Worm (Caenorhabditis elegans) whole organism, young adult: ENCODE data around the gene C16C8.17.
A peak's percentile ranks its signal among the peaks of the same experiment; 100 is the strongest.

ENCODE experiments used
- B0261.1 ChIP-seq: sonication (generic microtip); optimal IDR thresholded peaks from 2 replicates; lab custom pipeline; 2016; ENCODE audit warnings: mild to moderate bottlenecking, missing genetic modification characterization, moderate library complexity, missing compliant biosample characterization
- F22D6.2 ChIP-seq: sonication (generic microtip); optimal IDR thresholded peaks from 2 replicates; lab custom pipeline; 2016; ENCODE audit warnings: mild to moderate bottlenecking, missing genetic modification characterization, missing compliant biosample characterization
- F23B12.7 ChIP-seq: sonication (generic microtip); optimal IDR thresholded peaks from 2 replicates; lab custom pipeline; 2017; ENCODE audit warnings: missing genetic modification characterization, mild to moderate bottlenecking, missing compliant biosample characterization, antibody characterized with exemption, moderate library complexity; ENCODE audit not compliant: insufficient read depth
- F33H1.4 ChIP-seq: fragments of 200-800 bp; sonication (Bioruptor generic); IDR thresholded peaks from 2 replicates; pipeline ENCODE4 v1.3.6; 2022; ENCODE audit warnings: missing genetic modification reagents, missing genetic modification characterization, missing compliant biosample characterization
- F57C9.4 ChIP-seq: sonication (generic microtip); optimal IDR thresholded peaks from 2 replicates; lab custom pipeline; 2017; ENCODE audit warnings: mild to moderate bottlenecking, missing genetic modification characterization, missing compliant biosample characterization
- K11D2.4 ChIP-seq: fragments of 200-800 bp; sonication (Bioruptor generic); IDR thresholded peaks from 2 replicates; pipeline ENCODE4 v1.3.6; 2022; ENCODE audit warnings: missing genetic modification reagents, missing genetic modification characterization, missing compliant biosample characterization
- K12H6.12 ChIP-seq: fragments of 200-800 bp; sonication (Bioruptor generic); optimal IDR thresholded peaks from 2 replicates; lab custom pipeline; 2018; ENCODE audit warnings: mild to moderate bottlenecking, missing genetic modification characterization, missing compliant biosample characterization
- T26A5.8 ChIP-seq: sonication (generic microtip); optimal IDR thresholded peaks from 2 replicates; lab custom pipeline; 2016; ENCODE audit warnings: missing genetic modification characterization, missing compliant biosample characterization
- Y53F4B.3 ChIP-seq: fragments of 200-800 bp; sonication (Bioruptor generic); IDR thresholded peaks from 2 replicates; pipeline ENCODE4 v1.3.6; 2022; ENCODE audit warnings: missing genetic modification reagents, missing genetic modification characterization, missing compliant biosample characterization
- aptf-3 ChIP-seq: fragments of 200-800 bp; sonication (Bioruptor generic); IDR thresholded peaks from 2 replicates; pipeline ENCODE4 v1.3.6; 2022; ENCODE audit warnings: missing genetic modification characterization, missing compliant biosample characterization
- cebp-1 ChIP-seq, 2 experiments: fragments of 200-800 bp in 1 of 2; sonication (Bioruptor generic) in 1 of 2; sonication (generic microtip) in 1 of 2; IDR thresholded peaks in 1 of 2; optimal IDR thresholded peaks in 1 of 2; 2 replicates each; pipeline versions ENCODE4 v1.3.6 to Lab custom; 2017 to 2022; ENCODE audit warnings: missing compliant biosample characterization in 2 of 2, missing genetic modification characterization in 2 of 2, mild to moderate bottlenecking in 1 of 2, missing genetic modification reagents in 1 of 2, moderate library complexity in 1 of 2
- ceh-100 ChIP-seq: fragments of 200-800 bp; sonication (Bioruptor generic); IDR thresholded peaks from 2 replicates; pipeline ENCODE4 v1.3.6; 2022; ENCODE audit warnings: missing genetic modification reagents, missing genetic modification characterization, missing compliant biosample characterization
- chd-7 ChIP-seq: sonication (generic microtip); optimal IDR thresholded peaks from 2 replicates; lab custom pipeline; 2016; ENCODE audit warnings: mild to moderate bottlenecking, missing genetic modification characterization, moderate library complexity, missing compliant biosample characterization
- dox-1 ChIP-seq: fragments of 200-800 bp; sonication (Bioruptor generic); IDR thresholded peaks from 2 replicates; pipeline ENCODE4 v1.3.6; 2022; ENCODE audit warnings: missing genetic modification reagents, missing genetic modification characterization, missing compliant biosample characterization
- egl-18 ChIP-seq: fragments of 200-800 bp; sonication (Bioruptor generic); IDR thresholded peaks from 2 replicates; pipeline ENCODE4 v1.3.6; 2022; ENCODE audit warnings: missing genetic modification reagents, missing genetic modification characterization, missing compliant biosample characterization
- egrh-3 ChIP-seq: fragments of 200-800 bp; sonication (Bioruptor generic); IDR thresholded peaks from 2 replicates; pipeline ENCODE4 v1.3.6; 2022; ENCODE audit warnings: missing genetic modification reagents, missing genetic modification characterization, missing compliant biosample characterization
- ets-4 ChIP-seq: fragments of 200-800 bp; sonication (Bioruptor generic); optimal IDR thresholded peaks from 2 replicates; lab custom pipeline; 2018; ENCODE audit warnings: mild to moderate bottlenecking, missing genetic modification characterization, missing compliant biosample characterization
- gei-17 ChIP-seq: fragments of 200-800 bp; sonication (Bioruptor generic); optimal IDR thresholded peaks from 2 replicates; lab custom pipeline; 2018; ENCODE audit warnings: mild to moderate bottlenecking, missing genetic modification characterization, missing compliant biosample characterization
- hlh-12 ChIP-seq: sonication (generic microtip); optimal IDR thresholded peaks from 2 replicates; lab custom pipeline; 2016; ENCODE audit warnings: missing genetic modification characterization, missing compliant biosample characterization
- let-526 ChIP-seq: fragments of 200-800 bp; sonication (Bioruptor generic); IDR thresholded peaks from 2 replicates; pipeline ENCODE4 v1.3.6; 2022; ENCODE audit warnings: missing genetic modification reagents, missing genetic modification characterization, missing compliant biosample characterization
- let-607 ChIP-seq, 2 experiments: fragments of 200-800 bp in 1 of 2; sonication (Bioruptor generic) in 1 of 2; sonication (generic microtip) in 1 of 2; optimal IDR thresholded peaks; 2 replicates each; lab custom pipeline; 2016 to 2018; ENCODE audit warnings: mild to moderate bottlenecking in 2 of 2, missing compliant biosample characterization in 2 of 2, missing genetic modification characterization in 2 of 2, moderate library complexity in 2 of 2, missing genotype in 1 of 2
- lin-35 ChIP-seq, 3 experiments: fragments of 150-350 bp in 2 of 3; sonication (generic microtip) in 1 of 3; optimal IDR thresholded peaks; 2 replicates each; lab custom pipeline; 2014 to 2018; ENCODE audit warnings: missing biosample characterization in 3 of 3, missing genetic modification characterization in 3 of 3, missing genetic modification reagents in 3 of 3
- lin-54 ChIP-seq: fragments of 200-800 bp; sonication (Bioruptor generic); optimal IDR thresholded peaks from 2 replicates; lab custom pipeline; 2018; ENCODE audit warnings: mild to moderate bottlenecking, missing genetic modification characterization, missing compliant biosample characterization
- madf-10 ChIP-seq: sonication (generic microtip); optimal IDR thresholded peaks from 2 replicates; lab custom pipeline; 2016; ENCODE audit warnings: mild to moderate bottlenecking, missing genetic modification characterization, missing compliant biosample characterization
- madf-3 ChIP-seq: fragments of 200-800 bp; sonication (Bioruptor generic); IDR thresholded peaks from 2 replicates; pipeline ENCODE4 v1.3.6; 2022; ENCODE audit warnings: missing genetic modification reagents, missing genetic modification characterization, missing compliant biosample characterization
- madf-6 ChIP-seq: fragments of 200-800 bp; sonication (Bioruptor generic); IDR thresholded peaks from 2 replicates; pipeline ENCODE4 v1.3.6; 2022; ENCODE audit warnings: missing genetic modification reagents, missing genetic modification characterization, missing compliant biosample characterization
- nhr-179 ChIP-seq: sonication (generic microtip); optimal IDR thresholded peaks from 2 replicates; lab custom pipeline; 2016; ENCODE audit warnings: mild to moderate bottlenecking, missing genetic modification characterization, missing compliant biosample characterization
- nhr-80 ChIP-seq: sonication (generic microtip); optimal IDR thresholded peaks from 2 replicates; lab custom pipeline; 2016; ENCODE audit warnings: missing genetic modification characterization, missing compliant biosample characterization
- nhr-90 ChIP-seq: sonication (generic microtip); optimal IDR thresholded peaks from 2 replicates; lab custom pipeline; 2016; ENCODE audit warnings: missing genotype, mild to moderate bottlenecking, missing genetic modification characterization, missing compliant biosample characterization
- pha-4 ChIP-seq: fragments of 150-350 bp; sonication (generic microtip); optimal IDR thresholded peaks from 2 replicates; lab custom pipeline; 2014; ENCODE audit warnings: missing biosample characterization, missing genetic modification reagents, missing genetic modification characterization
- rec-8 ChIP-seq, 2 experiments: sonication (generic microtip); optimal IDR thresholded peaks; 2 replicates each; lab custom pipeline; 2016; ENCODE audit warnings: mild to moderate bottlenecking in 2 of 2, missing genetic modification characterization in 2 of 2, missing genetic modification reagents in 2 of 2, missing genotype in 2 of 2, missing biosample characterization in 1 of 2, missing compliant biosample characterization in 1 of 2, moderate library complexity in 1 of 2
- rpc-1 ChIP-seq, 2 experiments: fragments of 150-350 bp in 1 of 2; sonication (generic microtip) in 1 of 2; optimal IDR thresholded peaks; 2 replicates each; lab custom pipeline; 2014 to 2018; ENCODE audit warnings: missing biosample characterization in 1 of 2, missing genetic modification characterization in 1 of 2, missing genetic modification reagents in 1 of 2, missing genotype in 1 of 2
- snpc-4 ChIP-seq, 5 experiments: fragments of 150-350 bp in 1 of 5; sonication (generic microtip) in 4 of 5; optimal IDR thresholded peaks; 2 replicates each; lab custom pipeline; 2014 to 2018; ENCODE audit warnings: missing genetic modification characterization in 5 of 5, missing biosample characterization in 3 of 5, antibody characterized with exemption in 2 of 5, mild to moderate bottlenecking in 2 of 5, missing compliant biosample characterization in 2 of 5, missing genotype in 2 of 5, moderate library complexity in 2 of 5, missing genetic modification reagents in 1 of 5
- zfh-2 ChIP-seq: fragments of 200-800 bp; sonication (Bioruptor generic); conservative IDR thresholded peaks from 2 replicates; pipeline ENCODE4 v1.3.6; 2022; ENCODE audit warnings: missing genetic modification reagents, missing genetic modification characterization, missing compliant biosample characterization

C16C8.17 gene

DNA sequence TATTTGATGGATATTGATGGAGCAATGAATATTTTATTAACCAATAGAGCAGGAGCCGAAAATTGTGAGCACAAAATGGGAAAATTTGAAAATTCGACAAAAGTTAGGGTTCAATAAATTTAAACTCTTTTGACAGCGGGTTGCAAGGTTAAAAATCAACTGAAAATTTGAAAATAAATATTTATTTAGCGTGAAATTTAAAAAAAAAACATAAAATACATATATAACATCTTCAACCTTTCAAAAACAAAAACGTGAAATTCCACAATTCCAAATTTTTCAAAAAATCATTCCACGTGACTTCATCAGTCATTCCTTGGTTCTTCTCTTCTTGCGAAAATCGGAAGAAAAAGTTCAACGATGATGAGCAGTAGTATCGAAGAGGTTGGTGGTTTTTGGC lies 11.2 kb upstream of the C16C8.17 start, which contains the start of gene C16C8.18:
Gene C16C8.18 (plus strand): TSS at position 301 of the 400 bp plus-strand sequence.
- TF ChIP-seq hlh-12 (tag; lab: Kevin White, UChicago) (no peak), F22D6.2 (tag; lab: Kevin White, UChicago) (no peak), F57C9.4 (no peak), lin-35 (GFP tag; optimal IDR thresholded peaks at IDR 0.05; lab: Kevin White, UChicago) (no peak), T26A5.8 (no peak), rpc-1 (optimal IDR thresholded peaks at IDR 0.05; lab: Kevin White, UChicago) (no peak), rpc-1 (tag; optimal IDR thresholded peaks at IDR 0.05; lab: Kevin White, UChicago) (no peak), let-526 (GFP tag; lab: Robert Waterston, UW) (no peak)

DNA sequence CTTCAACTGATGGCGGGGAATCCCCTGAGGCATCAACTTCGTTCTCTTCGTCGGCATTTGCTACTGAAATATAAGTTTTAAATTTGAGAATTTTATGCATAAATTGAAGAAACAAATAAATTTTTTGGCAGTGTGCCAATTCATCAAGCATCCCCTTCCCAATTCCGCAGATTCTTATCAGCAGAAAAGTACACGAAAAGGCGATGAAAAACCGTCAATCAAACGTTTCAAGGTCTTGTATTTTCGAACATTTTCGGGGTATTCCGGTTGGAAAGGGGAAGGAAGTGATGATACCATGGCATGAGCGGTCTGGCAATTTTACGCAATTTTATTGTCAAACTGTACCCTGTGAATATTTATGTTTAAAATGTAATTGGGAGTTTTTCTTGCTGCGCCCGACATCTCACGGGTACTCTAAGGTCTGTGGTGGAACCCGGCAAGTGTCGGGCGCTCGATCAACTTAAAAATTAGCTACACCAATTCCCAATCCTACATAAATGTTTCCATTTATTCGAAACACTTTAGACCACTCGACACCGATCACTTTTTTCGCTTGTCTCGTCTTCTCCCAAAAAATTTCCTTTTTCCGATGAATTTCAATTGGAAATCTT lies 5.6 kb upstream of the C16C8.17 start:
- TF ChIP-seq pha-4 (tag; lab: Kevin White, UChicago), result no peak
- TF ChIP-seq nhr-80 (tag; lab: Kevin White, UChicago), result peak; percentile 30
- peak; percentile 17 for TF ChIP-seq ets-4 (GFP tag; lab: Kevin White, UChicago)
- no peak for TF ChIP-seq snpc-4 (GFP tag; optimal IDR thresholded peaks at IDR 0.05; lab: Kevin White, UChicago)
- peak; percentile 3 to 75 (median 58) for TF ChIP-seq snpc-4 (tag; optimal IDR thresholded peaks at IDR 0.05; lab: Kevin White, UChicago)
- TF ChIP-seq nhr-179 (tag; lab: Kevin White, UChicago), result no peak
- 0 out of 2 replicates have a peak, but pooled peaks have one; percentile 16 for TF ChIP-seq dox-1 (GFP tag; lab: Robert Waterston, UW)

ce11 chrII:3436412-3436811 lies 4.2 kb upstream of the C16C8.17 start, which contains the start of gene skpo-2:
Gene skpo-2 (minus strand): TSS chrII:3436512.
- no peak for TF ChIP-seq gei-17 (GFP tag; lab: Kevin White, UChicago)
- no peak for TF ChIP-seq chd-7 (tag; lab: Kevin White, UChicago)

- TF ChIP-seq egrh-3, result peak; percentile 43; the same call in 1 of the 2 replicates
- TF ChIP-seq egl-18 (GFP tag; lab: Robert Waterston, UW), result no peak
- 0 out of 2 replicates have a peak, but pooled peaks have one; percentile 46 for TF ChIP-seq aptf-3 (GFP tag; lab: Robert Waterston, UW)
- no peak for TF ChIP-seq nhr-90 (tag; lab: Kevin White, UChicago)
- TF ChIP-seq madf-3 (GFP tag; lab: Robert Waterston, UW), result no peak
- no peak for TF ChIP-seq madf-10 (tag; lab: Kevin White, UChicago)
- no peak for TF ChIP-seq ceh-100 (GFP tag; lab: Robert Waterston, UW)
- TF ChIP-seq B0261.1, result no peak
- peak; percentile 58 for TF ChIP-seq zfh-2
Observed at ce11 chrII:3437393-3437792, 3.2 kb upstream of the C16C8.17 start.

DNA sequence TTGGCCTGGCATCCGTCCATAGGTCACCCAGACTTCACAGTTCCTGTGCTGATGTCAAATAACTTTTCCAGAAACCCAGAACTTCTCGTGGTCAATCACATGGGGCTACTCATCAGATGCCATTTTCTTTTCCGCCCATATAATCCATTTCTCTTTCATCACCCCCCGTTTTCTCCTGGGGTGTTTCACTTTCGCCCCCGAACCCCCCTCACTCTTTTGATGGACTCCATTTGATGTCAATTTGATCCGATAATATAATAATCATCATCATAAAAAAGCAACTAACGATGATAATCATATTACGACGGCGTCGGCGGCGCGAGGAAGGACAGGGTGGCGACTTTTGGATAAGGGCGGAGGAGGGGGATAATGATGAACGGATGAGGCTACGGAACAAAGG lies 2.3 kb upstream of the C16C8.17 start:
- no peak for TF ChIP-seq nhr-80 (tag; lab: Kevin White, UChicago)
- TF ChIP-seq K11D2.4 (GFP tag; lab: Robert Waterston, UW), result no peak
- no peak for TF ChIP-seq madf-6 (GFP tag; lab: Robert Waterston, UW)
- no peak for TF ChIP-seq let-607 (tag; optimal IDR thresholded peaks at IDR 0.05; lab: Kevin White, UChicago)
- no peak for TF ChIP-seq cebp-1 (GFP tag; IDR thresholded peaks at IDR 0.05; lab: Robert Waterston, UW)
- no peak for TF ChIP-seq cebp-1 (tag; optimal IDR thresholded peaks at IDR 0.05; lab: Kevin White, UChicago)
- TF ChIP-seq F23B12.7 (tag; lab: Kevin White, UChicago), result no peak
- no peak for TF ChIP-seq rec-8 (tag; optimal IDR thresholded peaks at IDR 0.05; lab: Kevin White, UChicago)
- no peak for TF ChIP-seq Y53F4B.3 (GFP tag; lab: Robert Waterston, UW)
- TF ChIP-seq F33H1.4, result no peak
- TF ChIP-seq lin-54 (GFP tag; lab: Kevin White, UChicago), result no peak
- TF ChIP-seq K12H6.12, result no peak
- TF ChIP-seq, all 124 proteins: peak for 0
